Fruit fly (Drosophila melanogaster) whole organism, pupa: ENCODE data around the gene ato.

Experiments used
- CG13204 ChIP-seq: fragments of 200-800 bp; sonication (Bioruptor generic); optimal IDR thresholded peaks from 2 replicates; lab custom pipeline; 2018; ENCODE audit warnings: missing biosample characterization, mild to moderate bottlenecking, missing genetic modification characterization, moderate library complexity
- CG32121 ChIP-seq: fragments of 200-800 bp; sonication (Bioruptor generic); IDR thresholded peaks from 2 replicates; pipeline ENCODE4 v1.3.6; 2022; ENCODE audit warnings: missing biosample characterization, missing genetic modification characterization
- CG4496 ChIP-seq: fragments of 200-800 bp; sonication (Bioruptor generic); IDR thresholded peaks from 3 replicates; pipeline ENCODE4 v1.3.6; 2022; ENCODE audit warnings: missing biosample characterization, missing genetic modification characterization
- D1 ChIP-seq: fragments of 200-800 bp; sonication (Bioruptor generic); optimal IDR thresholded peaks from 2 replicates; lab custom pipeline; 2018; ENCODE audit warnings: missing biosample characterization, mild to moderate bottlenecking, missing genetic modification characterization, moderate library complexity
- Ets98B ChIP-seq: fragments of 200-800 bp; sonication (Bioruptor generic); IDR thresholded peaks from 2 replicates; pipeline ENCODE4 v1.3.6; 2022; ENCODE audit warnings: missing biosample characterization, missing genetic modification characterization
- Snoo ChIP-seq: fragments of 200-800 bp; sonication (Bioruptor generic); optimal IDR thresholded peaks from 3 replicates; lab custom pipeline; 2017; ENCODE audit warnings: missing biosample characterization, mild to moderate bottlenecking, missing genetic modification characterization, inconsistent platforms

DNA sequence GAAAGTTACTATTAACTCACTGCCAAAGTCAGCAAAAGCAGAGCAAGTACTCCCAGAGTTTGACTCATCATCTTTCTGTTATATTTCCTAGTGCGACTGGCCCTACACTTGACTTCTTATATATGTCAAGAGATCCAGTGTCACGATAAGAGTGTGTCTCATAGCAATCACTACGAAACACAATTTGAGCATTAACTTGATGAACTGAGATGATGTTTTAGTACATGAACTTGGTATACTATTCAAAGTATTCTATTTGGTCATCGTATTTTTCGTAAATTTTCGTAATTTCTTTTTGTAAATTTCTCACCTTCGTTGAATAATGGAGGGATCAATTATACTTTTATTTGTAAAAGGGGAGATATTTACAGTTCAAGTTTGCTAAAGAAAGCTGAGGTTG, 12.6 kb downstream of the ato start, which contains the start of gene CG11672:
- TF ChIP-seq CG13204 (GFP tag; lab: Kevin White, UChicago): no peak
- TF ChIP-seq Ets98B: no peak
- TF ChIP-seq D1 (tag; lab: Kevin White, UChicago): no peak
- TF ChIP-seq CG4496: no peak
- TF ChIP-seq CG32121 (GFP tag; lab: Robert Waterston, UW): no peak
- TF ChIP-seq Snoo: no peak
